Fruit fly (Drosophila melanogaster): ENCODE results near the gene CG42726.

- TF ChIP-seq h (optimal IDR thresholded peaks at IDR 0.05) (no peak), psq (optimal IDR thresholded peaks at IDR 0.05) (no peak), Myc (optimal IDR thresholded peaks at IDR 0.05) (no peak), insv (optimal IDR thresholded peaks at IDR 0.05) (no peak)
Observed at dm6 chr3R:15313836-15314235, 34.0 kb upstream of the CG42726 start.

Measured in Kc167 (cell line).